Worm (Caenorhabditis elegans) whole organism, early embryonic: ENCODE results near the gene tbx-2.

ENCODE experiments used
- F13C5.2 ChIP-seq: sonication (generic microtip); optimal IDR thresholded peaks from 2 replicates; lab custom pipeline; 2017; ENCODE audit warnings: mild to moderate bottlenecking, missing genetic modification characterization, inconsistent platforms, missing compliant biosample characterization
- ama-1 ChIP-seq: fragments of 150-350 bp; optimal IDR thresholded peaks from 2 replicates; lab custom pipeline; 2014
- ceh-13 ChIP-seq: fragments of 200-800 bp; sonication (Bioruptor generic); optimal IDR thresholded peaks from 2 replicates; lab custom pipeline; 2018; ENCODE audit warnings: mild to moderate bottlenecking, missing genetic modification characterization, missing compliant biosample characterization
- ceh-36 ChIP-seq: sonication (generic microtip); optimal IDR thresholded peaks from 2 replicates; lab custom pipeline; 2016; ENCODE audit warnings: missing genetic modification characterization, inconsistent platforms, missing compliant biosample characterization
- ets-7 ChIP-seq: sonication (generic microtip); optimal IDR thresholded peaks from 2 replicates; lab custom pipeline; 2016; ENCODE audit warnings: missing genotype, missing genetic modification characterization, missing compliant biosample characterization
- flt-1 ChIP-seq: fragments of 200-800 bp; sonication (Bioruptor generic); IDR thresholded peaks from 2 replicates; pipeline ENCODE4 v1.3.6; 2022; ENCODE audit warnings: missing genetic modification characterization, missing compliant biosample characterization
- scrt-1 ChIP-seq: fragments of 200-800 bp; sonication (Bioruptor generic); IDR thresholded peaks from 2 replicates; pipeline ENCODE4 v1.3.6; 2022; ENCODE audit warnings: missing genetic modification characterization, missing compliant biosample characterization
- tbx-37 ChIP-seq: fragments of 200-800 bp; sonication (Bioruptor generic); conservative IDR thresholded peaks from 2 replicates; pipeline ENCODE4 v1.3.6; 2022; ENCODE audit warnings: missing genetic modification reagents, missing genetic modification characterization, missing compliant biosample characterization

DNA sequence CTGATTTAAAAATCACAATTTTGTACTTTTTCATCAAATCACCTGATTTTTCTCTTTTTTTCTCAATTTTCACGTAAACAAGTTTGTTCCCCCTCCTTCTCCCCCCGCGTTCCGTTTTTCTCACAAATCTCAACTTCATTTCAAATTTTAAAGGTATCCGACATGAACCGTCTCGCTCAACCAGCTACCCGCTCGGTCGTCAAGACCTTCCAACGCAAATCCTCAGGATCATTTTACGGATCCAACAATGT lies 54.6 kb downstream of the tbx-2 start, which contains the start of gene cox-6A:
- TF ChIP-seq ama-1 (no peak), ceh-36 (tag; lab: Kevin White, UChicago) (no peak), tbx-37 (GFP tag; lab: Robert Waterston, UW) (no peak), scrt-1 (GFP tag; lab: Robert Waterston, UW) (no peak), ets-7 (no peak), ceh-13 (GFP tag; lab: Kevin White, UChicago) (no peak), flt-1 (GFP tag; lab: Robert Waterston, UW) (no peak), F13C5.2 (tag; lab: Kevin White, UChicago) (no peak)
